Fruit fly (Drosophila melanogaster): ENCODE measurements around the gene nyo.
A peak's percentile ranks its signal among the peaks of the same experiment; 100 is the strongest.

The nyo gene

dm6 chr3R:31550910-31551309 lies 8.1 kb downstream of the nyo start (continued):
- TF ChIP-seq p53 (GFP tag; optimal IDR thresholded peaks at IDR 0.05) (no peak), Six4 (GFP tag; optimal IDR thresholded peaks at IDR 0.05) (peak; percentile 17), CrebB (tag; optimal IDR thresholded peaks at IDR 0.05) (peak; percentile 70), Med (GFP tag) (no peak), tin (GFP tag; optimal IDR thresholded peaks at IDR 0.05) (peak; percentile 10), CG1233 (GFP tag; optimal IDR thresholded peaks at IDR 0.05) (peak; percentile 82), Aef1 (GFP tag; IDR thresholded peaks at IDR 0.05) (no peak), CG4854 (GFP tag; optimal IDR thresholded peaks at IDR 0.05) (no peak), CG7963 (GFP tag; IDR thresholded peaks at IDR 0.05; ENCODE audit: partially characterized antibody) (no peak), zfh2 (GFP tag; optimal IDR thresholded peaks at IDR 0.05) (no peak), CG2875 (GFP tag; optimal IDR thresholded peaks at IDR 0.05) (peak; percentile 70), row (GFP tag; IDR thresholded peaks at IDR 0.05) (no peak), zen2 (GFP tag; IDR thresholded peaks at IDR 0.05; ENCODE audit: partially characterized antibody) (no peak), CG12155 (GFP tag; optimal IDR thresholded peaks at IDR 0.05) (no peak), gcm (GFP tag; optimal IDR thresholded peaks at IDR 0.05) (peak; percentile 66), run (tag; optimal IDR thresholded peaks at IDR 0.05) (no peak), stwl (tag; optimal IDR thresholded peaks at IDR 0.05) (peak; percentile 61), lab (GFP tag; optimal IDR thresholded peaks at IDR 0.05) (peak; percentile 42), bbx (GFP tag; IDR thresholded peaks at IDR 0.05; ENCODE audit: partially characterized antibody) (no peak), sug (tag; optimal IDR thresholded peaks at IDR 0.05) (no peak), chinmo (GFP tag; IDR thresholded peaks at IDR 0.05; ENCODE audit: partially characterized antibody) (no peak), Max (GFP tag; optimal IDR thresholded peaks at IDR 0.05) (peak; percentile 44), CG12769 (tag; optimal IDR thresholded peaks at IDR 0.05) (peak; percentile 10), CG1602 (GFP tag; optimal IDR thresholded peaks at IDR 0.05) (peak; percentile 50), Nf-YA (GFP tag; IDR thresholded peaks at IDR 0.05) (peak; percentile 24; the same call in 1 of the 2 replicates), CG16863 (GFP tag; optimal IDR thresholded peaks at IDR 0.05) (peak; percentile 45), CG31365 (tag; optimal IDR thresholded peaks at IDR 0.05) (no peak), HLH54F (GFP tag; optimal IDR thresholded peaks at IDR 0.05) (no peak), CG16779 (GFP tag; IDR thresholded peaks at IDR 0.05) (no peak), z (GFP tag; IDR thresholded peaks at IDR 0.05) (peak; percentile 68; the same call in 2 of the 3 replicates), pita (GFP tag; optimal IDR thresholded peaks at IDR 0.05) (no peak), BEAF-32 (GFP tag; optimal IDR thresholded peaks at IDR 0.05) (no peak), CG11723 (GFP tag; optimal IDR thresholded peaks at IDR 0.05) (peak; percentile 61), ftz-f1 (GFP tag; optimal IDR thresholded peaks at IDR 0.05) (no peak), CG10959 (GFP tag; IDR thresholded peaks at IDR 0.05) (peak; percentile 65; the same call in 1 of the 2 replicates), CG11560 (tag; IDR thresholded peaks at IDR 0.05) (no peak), CG11456 (GFP tag; IDR thresholded peaks at IDR 0.05) (no peak), slbo (GFP tag; IDR thresholded peaks at IDR 0.05) (no peak), inv (GFP tag; IDR thresholded peaks at IDR 0.05; ENCODE audit: partially characterized antibody) (no peak), CG18011 (GFP tag; optimal IDR thresholded peaks at IDR 0.05) (no peak), CG7928 (GFP tag; optimal IDR thresholded peaks at IDR 0.05) (no peak), crp (GFP tag; optimal IDR thresholded peaks at IDR 0.05) (no peak), CG10366 (GFP tag; IDR thresholded peaks at IDR 0.05) (no peak), ato (GFP tag; IDR thresholded peaks at IDR 0.05; ENCODE audit: partially characterized antibody) (no peak), MTF-1 (GFP tag; optimal IDR thresholded peaks at IDR 0.05; ENCODE audit: borderline replicate concordance) (peak; percentile 83), Dip2 (GFP tag; IDR thresholded peaks at IDR 0.05) (no peak), CG18619 (GFP tag; optimal IDR thresholded peaks at IDR 0.05) (peak; percentile 53), Taf1 (GFP tag; IDR thresholded peaks at IDR 0.05) (no peak), CG31441 (GFP tag; IDR thresholded peaks at IDR 0.05) (peak; percentile 74), Trl (optimal IDR thresholded peaks at IDR 0.05) (no peak), Trl (GFP tag; optimal IDR thresholded peaks at IDR 0.05) (peak; percentile 51)

Data from whole organism, embryonic.